Worm (Caenorhabditis elegans) whole organism, early embryonic: ENCODE data around the gene Y51A2D.1.

Source experiments
- aly-1 ChIP-seq: sonication (generic microtip); optimal IDR thresholded peaks from 2 replicates; lab custom pipeline; 2016; ENCODE audit warnings: missing genetic modification characterization, missing compliant biosample characterization
- ama-1 ChIP-seq: fragments of 150-350 bp; optimal IDR thresholded peaks from 2 replicates; lab custom pipeline; 2014
- ets-7 ChIP-seq: sonication (generic microtip); optimal IDR thresholded peaks from 2 replicates; lab custom pipeline; 2016; ENCODE audit warnings: missing genotype, missing genetic modification characterization, missing compliant biosample characterization
- flt-1 ChIP-seq: fragments of 200-800 bp; sonication (Bioruptor generic); IDR thresholded peaks from 2 replicates; pipeline ENCODE4 v1.3.6; 2022; ENCODE audit warnings: missing genetic modification characterization, missing compliant biosample characterization
- tra-4 ChIP-seq: sonication (generic microtip); optimal IDR thresholded peaks from 2 replicates; lab custom pipeline; 2017; ENCODE audit warnings: missing genetic modification characterization, missing compliant biosample characterization

DNA sequence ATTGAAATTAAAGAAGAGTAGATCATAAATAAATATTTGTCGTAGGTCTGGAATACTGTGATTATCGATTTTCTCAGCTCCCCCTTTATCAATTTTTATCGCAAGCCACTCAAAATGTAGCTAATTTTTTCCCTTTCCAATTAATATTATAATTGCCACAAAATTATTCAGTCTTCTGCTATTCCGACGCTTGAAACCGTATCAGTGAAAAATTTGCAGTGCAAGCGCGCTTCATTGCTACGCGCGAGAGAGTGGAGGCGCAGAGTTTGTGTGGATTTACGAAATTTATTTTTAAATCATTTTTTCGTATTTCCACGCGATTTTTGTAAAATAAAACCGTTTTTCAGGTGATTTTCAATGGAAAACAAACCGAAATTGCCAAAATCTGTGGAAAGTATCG, 24.9 kb downstream of the Y51A2D.1 start, which contains the start of gene ints-5:
- TF ChIP-seq ets-7 (tag; lab: Kevin White, UChicago) (no peak), aly-1 (tag; lab: Kevin White, UChicago) (no peak), tra-4 (tag; lab: Kevin White, UChicago) (no peak), flt-1 (no peak), ama-1 (no peak)
